Worm (Caenorhabditis elegans): ENCODE measurements around the gene C24A3.4.

- TF ChIP-seq nhr-77 (tag; optimal IDR thresholded peaks at IDR 0.05) (no peak), C16A3.4 (tag; optimal IDR thresholded peaks at IDR 0.05) (no peak), lin-13 (GFP tag; optimal IDR thresholded peaks at IDR 0.05) (no peak), sox-4 (tag; optimal IDR thresholded peaks at IDR 0.05) (no peak), skn-1 (tag; optimal IDR thresholded peaks at IDR 0.05) (no peak), lin-15B (tag; optimal IDR thresholded peaks at IDR 0.05) (no peak), ces-1 (GFP tag; optimal IDR thresholded peaks at IDR 0.05) (no peak), alr-1 (tag; optimal IDR thresholded peaks at IDR 0.05; ENCODE audit: borderline replicate concordance) (no peak), unc-86 (tag; optimal IDR thresholded peaks at IDR 0.05) (no peak), aha-1 (tag; optimal IDR thresholded peaks at IDR 0.05) (no peak), elt-2 (tag; optimal IDR thresholded peaks at IDR 0.05) (no peak), fos-1 (tag; optimal IDR thresholded peaks at IDR 0.05) (no peak), efl-1 (optimal IDR thresholded peaks at IDR 0.05) (no peak), efl-1 (GFP tag; optimal IDR thresholded peaks at IDR 0.05 in 1 of 2) (no peak)
Observed at ce11 chrX:8953011-8953410, 39.2 kb upstream of the C24A3.4 start.
